Worm (Caenorhabditis elegans): ENCODE data around the gene C34F11.1.

C34F11.1 gene

DNA sequence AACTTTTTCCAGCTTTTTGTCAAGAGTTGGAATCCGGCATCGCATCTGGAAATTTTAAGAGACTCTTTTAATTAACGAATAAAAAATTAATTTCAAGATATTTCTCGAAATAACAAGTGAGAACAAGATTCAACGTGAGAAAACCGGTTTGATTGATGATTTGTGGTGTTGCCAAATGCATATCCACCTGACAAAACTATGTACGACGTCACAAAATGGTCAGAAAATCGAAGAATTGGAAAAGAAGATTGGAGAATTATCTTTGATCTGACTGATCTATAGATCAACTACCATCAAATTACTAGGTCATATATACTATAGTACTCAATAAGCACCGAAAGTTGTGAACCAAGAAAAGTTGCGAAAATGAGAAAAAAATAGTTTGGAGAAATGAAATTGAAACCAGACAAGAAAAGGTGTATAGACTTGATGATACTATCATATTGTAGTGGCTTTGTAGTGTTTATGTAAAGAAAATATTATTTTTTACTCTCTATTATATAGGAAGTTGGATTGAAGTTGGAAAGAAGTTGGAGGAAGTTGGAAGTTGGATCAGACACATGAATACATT lies 34.1 kb downstream of the C34F11.1 start, which contains the start of gene ptr-6 (continued):
- no peak for TF ChIP-seq unc-86 (tag; optimal IDR thresholded peaks at IDR 0.05)
- TF ChIP-seq nhr-84 (tag; optimal IDR thresholded peaks at IDR 0.05) = no peak
- no peak for TF ChIP-seq hlh-4 (tag; optimal IDR thresholded peaks at IDR 0.05)
- TF ChIP-seq F16B12.6 (tag; optimal IDR thresholded peaks at IDR 0.05) = no peak
- no peak for TF ChIP-seq lir-3 (tag; optimal IDR thresholded peaks at IDR 0.05; ENCODE audit: poor library complexity)
- no peak for TF ChIP-seq ztf-11 (tag; optimal IDR thresholded peaks at IDR 0.05)
- TF ChIP-seq nhr-90 (tag; optimal IDR thresholded peaks at IDR 0.05; ENCODE audit: poor library complexity) = peak; percentile 36
- no peak for TF ChIP-seq rnt-1 (tag; optimal IDR thresholded peaks at IDR 0.05)
- TF ChIP-seq egl-27 (tag; optimal IDR thresholded peaks at IDR 0.05) = no peak
- TF ChIP-seq pqm-1 (tag; optimal IDR thresholded peaks at IDR 0.05) = no peak
- peak; percentile 84 for TF ChIP-seq grh-1 (GFP tag; IDR thresholded peaks at IDR 0.05)
- peak; percentile 31 for TF ChIP-seq snu-23 (GFP tag; optimal IDR thresholded peaks at IDR 0.05)
- no peak for TF ChIP-seq hlh-17 (GFP tag; optimal IDR thresholded peaks at IDR 0.05; ENCODE audit: borderline replicate concordance)
- TF ChIP-seq mef-2 (tag; optimal IDR thresholded peaks at IDR 0.05) = no peak
- TF ChIP-seq zip-4 (GFP tag; optimal IDR thresholded peaks at IDR 0.05) = no peak
- peak in 1 of 2 experiments; percentile 42 for TF ChIP-seq lsy-2 (tag; optimal IDR thresholded peaks at IDR 0.05)
- no peak for TF ChIP-seq sup-37 (GFP tag; optimal IDR thresholded peaks at IDR 0.05)
- TF ChIP-seq nhr-12 (tag; optimal IDR thresholded peaks at IDR 0.05) = no peak
- TF ChIP-seq pag-3 (tag; optimal IDR thresholded peaks at IDR 0.05; ENCODE audit: borderline replicate concordance, insufficient read depth) = no peak
- TF ChIP-seq aha-1 (tag; optimal IDR thresholded peaks at IDR 0.05) = no peak
- TF ChIP-seq ceh-63 (GFP tag; optimal IDR thresholded peaks at IDR 0.05) = no peak
- TF ChIP-seq xbp-1 (tag; optimal IDR thresholded peaks at IDR 0.05) = no peak
- no peak for TF ChIP-seq tlp-1 (tag; optimal IDR thresholded peaks at IDR 0.05)
- TF ChIP-seq tbx-2 (tag; optimal IDR thresholded peaks at IDR 0.05) = peak; percentile 1
- TF ChIP-seq egl-13 (tag; optimal IDR thresholded peaks at IDR 0.05) = no peak
- no peak for TF ChIP-seq fkh-8 (tag; optimal IDR thresholded peaks at IDR 0.05)
- TF ChIP-seq nhr-76 (tag; optimal IDR thresholded peaks at IDR 0.05) = no peak
- no peak for TF ChIP-seq ces-1 (GFP tag; optimal IDR thresholded peaks at IDR 0.05)
- no peak for TF ChIP-seq sptf-1 (tag; optimal IDR thresholded peaks at IDR 0.05)
- no peak for TF ChIP-seq isw-1 (GFP tag; IDR thresholded peaks at IDR 0.05)
- TF ChIP-seq ceh-82 (tag; optimal IDR thresholded peaks at IDR 0.05) = no peak
- TF ChIP-seq unc-130 (tag; optimal IDR thresholded peaks at IDR 0.05) = no peak
- no peak for TF ChIP-seq dsc-1 (tag; optimal IDR thresholded peaks at IDR 0.05)
- TF ChIP-seq swsn-7 (tag; optimal IDR thresholded peaks at IDR 0.05) = no peak
- TF ChIP-seq mdl-1 (tag; optimal IDR thresholded peaks at IDR 0.05) = peak in 1 of 2 experiments; percentile 24
- no peak for TF ChIP-seq vab-15 (tag; optimal IDR thresholded peaks at IDR 0.05)
- peak; percentile 96 for TF ChIP-seq nhr-85 (tag)
- no peak for TF ChIP-seq snpc-4 (tag; optimal IDR thresholded peaks at IDR 0.05)
- peak; percentile 46 for TF ChIP-seq nhr-71 (tag; optimal IDR thresholded peaks at IDR 0.05)
- no peak for TF ChIP-seq lin-13 (GFP tag; optimal IDR thresholded peaks at IDR 0.05)
- no peak for TF ChIP-seq dpl-1 (GFP tag; optimal IDR thresholded peaks at IDR 0.05)
- TF ChIP-seq Y116A8C.19 (tag; optimal IDR thresholded peaks at IDR 0.05; ENCODE audit: borderline replicate concordance) = no peak
- TF ChIP-seq nhr-19 (GFP tag; conservative IDR thresholded peaks at IDR 0.05) = peak; percentile 19; the same call in 1 of the 2 replicates
- no peak for TF ChIP-seq nhr-11 (tag; optimal IDR thresholded peaks at IDR 0.05)
- no peak for TF ChIP-seq alr-1 (tag; optimal IDR thresholded peaks at IDR 0.05; ENCODE audit: borderline replicate concordance)
- no peak for TF ChIP-seq ceh-90 (tag; optimal IDR thresholded peaks at IDR 0.05)
- no peak for TF ChIP-seq fos-1 (tag; optimal IDR thresholded peaks at IDR 0.05)
- no peak for TF ChIP-seq ama-1 (optimal IDR thresholded peaks at IDR 0.05)
- TF ChIP-seq elt-2 (tag; optimal IDR thresholded peaks at IDR 0.05) = no peak
- TF ChIP-seq nhr-20 (tag; optimal IDR thresholded peaks at IDR 0.05) = peak; percentile 61
- TF ChIP-seq unc-30 (tag; optimal IDR thresholded peaks at IDR 0.05) = no peak
- TF ChIP-seq jun-1 (tag; optimal IDR thresholded peaks at IDR 0.05) = no peak
- TF ChIP-seq sox-4 (tag; optimal IDR thresholded peaks at IDR 0.05) = no peak
